Fruit fly (Drosophila melanogaster) whole organism, embryonic: ENCODE measurements around the gene nAChRalpha6.

Experiments used
- Antp ChIP-seq: fragments of 200-800 bp; sonication (Bioruptor generic); optimal IDR thresholded peaks from 3 replicates; lab custom pipeline; 2016; ENCODE audit warnings: missing biosample characterization, missing genetic modification characterization
- Bgb ChIP-seq: fragments of 200-800 bp; sonication (Bioruptor generic); IDR thresholded peaks from 2 replicates; pipeline ENCODE4 v1.3.6; 2022; ENCODE audit warnings: missing biosample characterization, missing genetic modification characterization; ENCODE audit not compliant: partially characterized antibody
- Blimp-1 ChIP-seq: fragments of 200-800 bp; sonication (Bioruptor generic); optimal IDR thresholded peaks from 3 replicates; lab custom pipeline; 2018; ENCODE audit warnings: missing biosample characterization, missing genetic modification characterization, mild to moderate bottlenecking, moderate library complexity, missing genetic modification reagents
- CG1024 ChIP-seq: fragments of 200-800 bp; sonication (Bioruptor generic); IDR thresholded peaks from 2 replicates; pipeline ENCODE4 v1.3.6; 2022; ENCODE audit warnings: missing biosample characterization, missing genetic modification characterization
- CG10274 ChIP-seq: fragments of 200-800 bp; sonication (Bioruptor generic); optimal IDR thresholded peaks from 3 replicates; lab custom pipeline; 2017; ENCODE audit warnings: missing biosample characterization, mild to moderate bottlenecking, missing genetic modification characterization
- CG10431 ChIP-seq: fragments of 200-800 bp; sonication (Bioruptor generic); optimal IDR thresholded peaks from 3 replicates; lab custom pipeline; 2018; ENCODE audit warnings: missing biosample characterization, mild to moderate bottlenecking, missing genetic modification characterization
- CG10462 ChIP-seq: fragments of 200-800 bp; sonication (Bioruptor generic); optimal IDR thresholded peaks from 2 replicates; lab custom pipeline; 2016; ENCODE audit warnings: missing biosample characterization, missing genetic modification characterization
- CG11093 ChIP-seq: fragments of 200-800 bp; sonication (Bioruptor generic); IDR thresholded peaks from 3 replicates; pipeline ENCODE4 v1.3.6; 2022; ENCODE audit warnings: missing biosample characterization, missing genetic modification characterization
- CG11456 ChIP-seq: fragments of 200-800 bp; sonication (Bioruptor generic); IDR thresholded peaks from 3 replicates; pipeline ENCODE4 v1.3.6; 2022; ENCODE audit warnings: missing biosample characterization, missing genetic modification characterization
- CG11504 ChIP-seq: fragments of 200-800 bp; sonication (Bioruptor generic); optimal IDR thresholded peaks from 3 replicates; lab custom pipeline; 2019; ENCODE audit warnings: missing biosample characterization, mild to moderate bottlenecking, missing genetic modification characterization, moderate library complexity
- CG11560 ChIP-seq: fragments of 200-800 bp; sonication (Bioruptor generic); IDR thresholded peaks from 3 replicates; pipeline ENCODE4 v1.3.6; 2022; ENCODE audit warnings: missing biosample characterization, missing genetic modification characterization
- CG11696 ChIP-seq: fragments of 200-800 bp; sonication (Bioruptor generic); IDR thresholded peaks from 2 replicates; pipeline ENCODE4 v1.3.6; 2022; ENCODE audit warnings: missing biosample characterization, missing genetic modification characterization
- CG13123 ChIP-seq: fragments of 200-800 bp; sonication (Bioruptor generic); optimal IDR thresholded peaks from 2 replicates; lab custom pipeline; 2016; ENCODE audit warnings: missing biosample characterization, missing genetic modification characterization
- CG13775 ChIP-seq: fragments of 200-800 bp; sonication (Bioruptor generic); optimal IDR thresholded peaks from 3 replicates; lab custom pipeline; 2017; ENCODE audit warnings: missing biosample characterization, mild to moderate bottlenecking, missing genetic modification characterization
- CG15514 ChIP-seq: fragments of 200-800 bp; sonication (Bioruptor generic); optimal IDR thresholded peaks from 3 replicates; lab custom pipeline; 2017; ENCODE audit warnings: missing biosample characterization, missing genetic modification characterization, mild to moderate bottlenecking, moderate library complexity, missing genetic modification reagents
- CG15601 ChIP-seq: fragments of 200-800 bp; sonication (Bioruptor generic); optimal IDR thresholded peaks from 3 replicates; lab custom pipeline; 2019; ENCODE audit warnings: missing biosample characterization, mild to moderate bottlenecking, missing genetic modification characterization, moderate library complexity
- CG17829 ChIP-seq: fragments of 200-800 bp; optimal IDR thresholded peaks from 2 replicates; lab custom pipeline; 2019; ENCODE audit warnings: missing biosample characterization, mild to moderate bottlenecking, missing genetic modification characterization, moderate library complexity
- CG1792 ChIP-seq: fragments of 200-800 bp; sonication (Bioruptor generic); optimal IDR thresholded peaks from 2 replicates; lab custom pipeline; 2016; ENCODE audit warnings: missing biosample characterization, missing genetic modification characterization
- CG18011 ChIP-seq: fragments of 200-800 bp; sonication (Bioruptor generic); optimal IDR thresholded peaks from 2 replicates; lab custom pipeline; 2017; ENCODE audit warnings: missing biosample characterization, missing genetic modification characterization, mild to moderate bottlenecking, moderate library complexity, missing genotype
- CG2120 ChIP-seq: fragments of 200-800 bp; sonication (Bioruptor generic); optimal IDR thresholded peaks from 3 replicates; lab custom pipeline; 2016; ENCODE audit warnings: missing biosample characterization, missing genetic modification characterization
- CG2712 ChIP-seq: fragments of 200-800 bp; optimal IDR thresholded peaks from 3 replicates; lab custom pipeline; 2019; ENCODE audit warnings: missing biosample characterization, mild to moderate bottlenecking, missing genetic modification characterization, moderate library complexity
- CG30403 ChIP-seq: fragments of 200-800 bp; sonication (Bioruptor generic); optimal IDR thresholded peaks from 3 replicates; lab custom pipeline; 2016; ENCODE audit warnings: missing biosample characterization, missing genetic modification characterization
- CG6791 ChIP-seq: fragments of 200-800 bp; sonication (Bioruptor generic); IDR thresholded peaks from 3 replicates; pipeline ENCODE4 v1.3.6; 2022; ENCODE audit warnings: missing biosample characterization, missing genetic modification characterization; ENCODE audit not compliant: partially characterized antibody
- CG7372 ChIP-seq: fragments of 200-800 bp; sonication (Bioruptor generic); IDR thresholded peaks from 2 replicates; pipeline ENCODE4 v1.3.6; 2022; ENCODE audit warnings: missing biosample characterization, missing genetic modification characterization
- CG9609 ChIP-seq: fragments of 200-800 bp; sonication (Bioruptor generic); optimal IDR thresholded peaks from 3 replicates; lab custom pipeline; 2016; ENCODE audit warnings: missing biosample characterization, missing genetic modification characterization
- Fer3 ChIP-seq: fragments of 200-800 bp; sonication (Bioruptor generic); optimal IDR thresholded peaks from 2 replicates; lab custom pipeline; 2018; ENCODE audit warnings: missing biosample characterization, mild to moderate bottlenecking, missing genetic modification characterization, moderate library complexity
- Nf-YC ChIP-seq: fragments of 200-800 bp; optimal IDR thresholded peaks from 3 replicates; lab custom pipeline; 2019; ENCODE audit warnings: missing biosample characterization, mild to moderate bottlenecking, missing genetic modification characterization, moderate library complexity
- NfI ChIP-seq: fragments of 200-800 bp; sonication (Bioruptor generic); optimal IDR thresholded peaks from 3 replicates; lab custom pipeline; 2018; ENCODE audit warnings: missing biosample characterization, mild to moderate bottlenecking, missing genetic modification characterization, moderate library complexity
- Pdp1 ChIP-seq, 2 experiments: fragments of 200-800 bp; sonication (Bioruptor generic); optimal IDR thresholded peaks; 3 replicates each; lab custom pipeline; 2016; ENCODE audit warnings: missing biosample characterization in 2 of 2, missing genetic modification characterization in 2 of 2, mild to moderate bottlenecking in 1 of 2, moderate library complexity in 1 of 2
- Ptx1 ChIP-seq: fragments of 200-800 bp; sonication (Bioruptor generic); IDR thresholded peaks from 2 replicates; pipeline ENCODE4 v1.3.6; 2022; ENCODE audit warnings: missing biosample characterization, missing genetic modification characterization
- Sox100B ChIP-seq: fragments of 200-800 bp; sonication (Bioruptor generic); optimal IDR thresholded peaks from 3 replicates; lab custom pipeline; 2018; ENCODE audit warnings: missing biosample characterization, mild to moderate bottlenecking, missing genetic modification characterization
- bcd ChIP-seq: fragments of 200-800 bp; sonication (Bioruptor generic); optimal IDR thresholded peaks from 2 replicates; lab custom pipeline; 2017; ENCODE audit warnings: missing biosample characterization, mild to moderate bottlenecking, missing genetic modification characterization
- crol ChIP-seq: fragments of 200-800 bp; sonication (Bioruptor generic); IDR thresholded peaks from 2 replicates; pipeline ENCODE4 v1.3.6; 2022; ENCODE audit warnings: missing biosample characterization, missing genetic modification characterization
- dan ChIP-seq: fragments of 200-800 bp; sonication (Bioruptor generic); IDR thresholded peaks from 2 replicates; pipeline ENCODE4 v1.3.6; 2022; ENCODE audit warnings: missing biosample characterization, missing genetic modification characterization
- dpn ChIP-seq, 2 experiments: fragments of 200-800 bp; sonication (Bioruptor generic); optimal IDR thresholded peaks; 3 replicates each; lab custom pipeline; 2016; ENCODE audit warnings: missing biosample characterization in 2 of 2, missing genetic modification characterization in 2 of 2
- dysf ChIP-seq: fragments of 200-800 bp; sonication (Bioruptor generic); IDR thresholded peaks from 3 replicates; pipeline ENCODE4 v1.3.6; 2022; ENCODE audit warnings: missing biosample characterization, missing genetic modification characterization
- exex ChIP-seq: fragments of 200-800 bp; sonication (Bioruptor generic); optimal IDR thresholded peaks from 4 replicates; lab custom pipeline; 2018; ENCODE audit warnings: missing biosample characterization, mild to moderate bottlenecking, missing genetic modification characterization, moderate library complexity
- eyg ChIP-seq: fragments of 200-800 bp; sonication (Bioruptor generic); optimal IDR thresholded peaks from 3 replicates; lab custom pipeline; 2016; ENCODE audit warnings: missing biosample characterization, missing genetic modification characterization
- gce ChIP-seq: fragments of 200-800 bp; sonication (Bioruptor generic); IDR thresholded peaks from 3 replicates; pipeline ENCODE4 v1.3.6; 2022; ENCODE audit warnings: missing biosample characterization, missing genetic modification characterization
- h ChIP-seq: fragments of >200 bp; optimal IDR thresholded peaks from 2 replicates; lab custom pipeline; 2017
- lmd ChIP-seq: fragments of 200-800 bp; sonication (Bioruptor generic); IDR thresholded peaks from 2 replicates; pipeline ENCODE4 v1.3.6; 2022; ENCODE audit warnings: missing biosample characterization, missing genetic modification characterization
- odd ChIP-seq: fragments of 200-800 bp; sonication (Bioruptor generic); optimal IDR thresholded peaks from 2 replicates; lab custom pipeline; 2017; ENCODE audit warnings: missing biosample characterization, mild to moderate bottlenecking, missing genetic modification characterization
- prd ChIP-seq, 3 experiments: fragments of >200 bp in 2 of 3; fragments of 200-800 bp in 1 of 3; sonication (Bioruptor generic) in 1 of 3; optimal IDR thresholded peaks in 2 of 3; IDR thresholded peaks in 1 of 3; 2 replicates in 2 of 3; 3 replicates in 1 of 3; pipeline versions ENCODE4 v1.3.6 to Lab custom; 2017 to 2022; ENCODE audit warnings: missing biosample characterization in 1 of 3, missing genetic modification characterization in 1 of 3
- sens-2 ChIP-seq: fragments of 200-800 bp; sonication (Bioruptor generic); IDR thresholded peaks from 2 replicates; pipeline ENCODE4 v1.3.6; 2022; ENCODE audit warnings: missing biosample characterization, missing genetic modification characterization
- sim ChIP-seq: fragments of 200-800 bp; sonication (Bioruptor generic); IDR thresholded peaks from 2 replicates; pipeline ENCODE4 v1.3.6; 2022; ENCODE audit warnings: missing biosample characterization, missing genetic modification characterization
- sima ChIP-seq: fragments of 200-800 bp; sonication (Bioruptor generic); optimal IDR thresholded peaks from 2 replicates; lab custom pipeline; 2016; ENCODE audit warnings: missing biosample characterization, missing genetic modification characterization
- sug ChIP-seq: fragments of 200-800 bp; optimal IDR thresholded peaks from 2 replicates; lab custom pipeline; 2019; ENCODE audit warnings: missing biosample characterization, mild to moderate bottlenecking, missing genetic modification characterization, moderate library complexity
- tap ChIP-seq: fragments of 200-800 bp; optimal IDR thresholded peaks from 3 replicates; lab custom pipeline; 2019; ENCODE audit warnings: missing biosample characterization, mild to moderate bottlenecking, missing genetic modification characterization, moderate library complexity
- tin ChIP-seq: fragments of 200-800 bp; sonication (Bioruptor generic); optimal IDR thresholded peaks from 3 replicates; lab custom pipeline; 2016; ENCODE audit warnings: missing biosample characterization, missing genetic modification characterization
- yki ChIP-seq: fragments of >200 bp; optimal IDR thresholded peaks from 3 replicates; lab custom pipeline; 2018
- z ChIP-seq: fragments of 200-800 bp; sonication (Bioruptor generic); IDR thresholded peaks from 3 replicates; pipeline ENCODE4 v1.3.6; 2022; ENCODE audit warnings: missing biosample characterization, missing genetic modification characterization

Gene nAChRalpha6

dm6 chr2L:9774980-9775628 is 110.9 kb downstream of the nAChRalpha6 start, which contains the start of the genes ppk11 and ppk16 (continued):
- TF ChIP-seq tin (GFP tag; lab: Kevin White, UChicago) (no peak), CG13123 (GFP tag; lab: Kevin White, UChicago) (no peak), CG11696 (GFP tag; lab: Robert Waterston, UW) (no peak), odd (GFP tag; lab: Kevin White, UChicago) (no peak), prd (optimal IDR thresholded peaks at IDR 0.05; lab: Kevin White, UChicago) (no peak), prd (GFP tag; IDR thresholded peaks at IDR 0.05; lab: Robert Waterston, UW) (no peak), CG6791 (GFP tag; lab: Robert Waterston, UW) (no peak), sima (GFP tag; lab: Kevin White, UChicago) (no peak), Antp (GFP tag; lab: Kevin White, UChicago) (no peak), sug (tag; lab: Kevin White, UChicago) (no peak), CG10274 (GFP tag; lab: Kevin White, UChicago) (no peak), NfI (GFP tag; lab: Kevin White, UChicago) (no peak), CG17829 (tag; lab: Kevin White, UChicago) (no peak), h (no peak), gce (GFP tag; lab: Robert Waterston, UW) (no peak), sim (no peak), Fer3 (tag; lab: Kevin White, UChicago) (no peak), yki (lab: Kevin White, UChicago) (no peak), CG10431 (GFP tag; lab: Kevin White, UChicago) (no peak), CG13775 (GFP tag; lab: Kevin White, UChicago) (no peak), z (GFP tag; lab: Robert Waterston, UW) (no peak), CG10462 (GFP tag; lab: Kevin White, UChicago) (no peak), dpn (GFP tag; optimal IDR thresholded peaks at IDR 0.05; lab: Kevin White, UChicago) (peak in 1 of 2 experiments; percentile 38), Sox100B (GFP tag; lab: Kevin White, UChicago) (peak; percentile 19), CG30403 (GFP tag; lab: Kevin White, UChicago) (no peak), CG11504 (tag; lab: Kevin White, UChicago) (no peak), Blimp-1 (no peak), exex (tag; lab: Kevin White, UChicago) (no peak), CG11560 (tag; lab: Robert Waterston, UW) (no peak), Ptx1 (GFP tag; lab: Robert Waterston, UW) (no peak), CG2120 (no peak), crol (GFP tag; lab: Robert Waterston, UW) (no peak), CG15601 (tag; lab: Kevin White, UChicago) (no peak), bcd (GFP tag; lab: Kevin White, UChicago) (peak; percentile 10), Bgb (GFP tag; lab: Robert Waterston, UW) (no peak), tap (tag; lab: Kevin White, UChicago) (no peak), CG11456 (GFP tag; lab: Robert Waterston, UW) (no peak), dysf (GFP tag; lab: Robert Waterston, UW) (no peak; the same call in 2 of the 3 replicates), CG1024 (GFP tag; lab: Robert Waterston, UW) (no peak), CG18011 (peak; percentile 4), CG11093 (no peak), lmd (no peak), dan (GFP tag; lab: Robert Waterston, UW) (no peak), CG15514 (GFP tag; lab: Kevin White, UChicago) (peak; percentile 38), Nf-YC (no peak), CG7372 (GFP tag; lab: Robert Waterston, UW) (no peak), CG9609 (GFP tag; lab: Kevin White, UChicago) (peak; percentile 10), eyg (GFP tag; lab: Kevin White, UChicago) (no peak), Pdp1 (GFP tag; optimal IDR thresholded peaks at IDR 0.05; lab: Kevin White, UChicago) (no peak), sens-2 (no peak), CG2712 (tag; lab: Kevin White, UChicago) (no peak), CG1792 (GFP tag; lab: Kevin White, UChicago) (peak; percentile 37)
